Worm (Caenorhabditis elegans): ENCODE measurements around the gene irld-8.

ce11 chrIV:8103196-8103595, 12.4 kb upstream of the irld-8 start:
- TF ChIP-seq K12H6.12 (tag; optimal IDR thresholded peaks at IDR 0.05) (no peak), ztf-28 (GFP tag; IDR thresholded peaks at IDR 0.05) (no peak), ama-1 (optimal IDR thresholded peaks at IDR 0.05) (no peak), ama-1 (GFP tag; optimal IDR thresholded peaks at IDR 0.05) (no peak), snpc-1.3 (tag; optimal IDR thresholded peaks at IDR 0.05; ENCODE audit: insufficient read depth) (no peak), nfya-1 (tag; optimal IDR thresholded peaks at IDR 0.05; ENCODE audit: borderline replicate concordance, insufficient read depth) (no peak), athp-1 (tag; optimal IDR thresholded peaks at IDR 0.05) (no peak)
